Worm (Caenorhabditis elegans) whole organism, mixed stage, embryonic: Measurements from ENCODE around the gene larp-1.

Source experiments
- blmp-1 ChIP-seq: fragments of 150-350 bp; optimal IDR thresholded peaks from 2 replicates; lab custom pipeline; 2014; ENCODE audit warnings: missing biosample characterization, missing genetic modification characterization
- ces-1 ChIP-seq: fragments of 150-350 bp; optimal IDR thresholded peaks from 2 replicates; lab custom pipeline; 2014; ENCODE audit warnings: missing biosample characterization, missing genetic modification reagents, missing genetic modification characterization
- elt-3 ChIP-seq: fragments of 150-350 bp; optimal IDR thresholded peaks from 2 replicates; lab custom pipeline; 2014; ENCODE audit warnings: missing biosample characterization, missing genetic modification characterization
- lin-13 ChIP-seq: fragments of 150-350 bp; optimal IDR thresholded peaks from 2 replicates; lab custom pipeline; 2014; ENCODE audit warnings: missing biosample characterization, missing genetic modification characterization
- mep-1 ChIP-seq: fragments of 150-350 bp; optimal IDR thresholded peaks from 2 replicates; lab custom pipeline; 2017; ENCODE audit warnings: missing biosample characterization, missing genetic modification reagents, missing genetic modification characterization, inconsistent platforms
- nhr-237 ChIP-seq: fragments of 150-350 bp; optimal IDR thresholded peaks from 2 replicates; lab custom pipeline; 2014; ENCODE audit warnings: missing biosample characterization, missing genetic modification characterization
- pha-4 ChIP-seq: fragments of 150-350 bp; optimal IDR thresholded peaks from 2 replicates; lab custom pipeline; 2018; ENCODE audit warnings: missing biosample characterization, missing genetic modification reagents, missing genetic modification characterization
- sem-2 ChIP-seq: fragments of 200-800 bp; sonication (Bioruptor generic); optimal IDR thresholded peaks from 2 replicates; lab custom pipeline; 2018; ENCODE audit warnings: mild to moderate bottlenecking, missing genetic modification characterization, missing compliant biosample characterization
- snpc-4 ChIP-seq: fragments of 150-350 bp; optimal IDR thresholded peaks from 2 replicates; lab custom pipeline; 2014; ENCODE audit warnings: missing biosample characterization, missing genetic modification characterization
- unc-39 ChIP-seq: fragments of 150-350 bp; optimal IDR thresholded peaks from 2 replicates; lab custom pipeline; 2014; ENCODE audit warnings: missing biosample characterization, missing genetic modification characterization

- TF ChIP-seq lin-13 (no peak), ces-1 (GFP tag; lab: Kevin White, UChicago) (no peak), sem-2 (GFP tag; lab: Kevin White, UChicago) (no peak), unc-39 (tag; lab: Kevin White, UChicago) (no peak), nhr-237 (tag; lab: Kevin White, UChicago) (no peak), blmp-1 (tag; lab: Kevin White, UChicago) (no peak), elt-3 (tag; lab: Kevin White, UChicago) (no peak), snpc-4 (tag; lab: Kevin White, UChicago) (no peak), pha-4 (no peak), mep-1 (tag; lab: Kevin White, UChicago) (no peak)
Observed at ce11 chrIII:5026366-5026765, 8.9 kb upstream of the larp-1 start.
